Worm (Caenorhabditis elegans): ENCODE results near the gene nhr-30.

- TF ChIP-seq zim-3 (tag; optimal IDR thresholded peaks at IDR 0.05), result no peak
- no peak for TF ChIP-seq lin-35 (GFP tag; optimal IDR thresholded peaks at IDR 0.05)
- TF ChIP-seq ets-4 (GFP tag; optimal IDR thresholded peaks at IDR 0.05), result no peak
- no peak for TF ChIP-seq zfh-2 (GFP tag; conservative IDR thresholded peaks at IDR 0.05)
Measured at ce11 chrV:9078067-9078581, 33.2 kb downstream of the nhr-30 start.
